Worm (Caenorhabditis elegans) whole organism, L2 larva: ENCODE data around the gene R07E5.4.
A peak's percentile ranks its signal among the peaks of the same experiment; 100 is the strongest.

Experiments
- C34F6.9 ChIP-seq: fragments of 150-350 bp; optimal IDR thresholded peaks from 2 replicates; lab custom pipeline; 2014; ENCODE audit warnings: missing biosample characterization, missing genetic modification characterization
- F13H6.1 ChIP-seq: sonication (generic microtip); optimal IDR thresholded peaks from 2 replicates; lab custom pipeline; 2016; ENCODE audit warnings: missing genetic modification characterization, missing compliant biosample characterization
- Y55F3AM.14 ChIP-seq: fragments of 200-800 bp; sonication (Bioruptor generic); optimal IDR thresholded peaks from 2 replicates; lab custom pipeline; 2018; ENCODE audit warnings: mild to moderate bottlenecking, missing genetic modification characterization, missing compliant biosample characterization
- alr-1 ChIP-seq: fragments of 150-350 bp; optimal IDR thresholded peaks from 2 replicates; lab custom pipeline; 2014; ENCODE audit warnings: missing biosample characterization, missing genetic modification characterization
- aly-2 ChIP-seq: fragments of 150-350 bp; optimal IDR thresholded peaks from 2 replicates; lab custom pipeline; 2014; ENCODE audit warnings: missing biosample characterization, missing genetic modification characterization
- ama-1 ChIP-seq: fragments of 150-350 bp; optimal IDR thresholded peaks from 2 replicates; lab custom pipeline; 2018; ENCODE audit warnings: inconsistent platforms
- blmp-1 ChIP-seq: sonication (generic microtip); optimal IDR thresholded peaks from 2 replicates; lab custom pipeline; 2017; ENCODE audit warnings: missing genetic modification characterization, mild to moderate bottlenecking, missing compliant biosample characterization, antibody characterized with exemption, moderate library complexity; ENCODE audit not compliant: insufficient read depth
- ceh-16 ChIP-seq: fragments of 150-350 bp; optimal IDR thresholded peaks from 2 replicates; lab custom pipeline; 2014; ENCODE audit warnings: missing biosample characterization, missing genetic modification characterization
- crh-2 ChIP-seq: sonication (generic microtip); optimal IDR thresholded peaks from 2 replicates; lab custom pipeline; 2017; ENCODE audit warnings: missing biosample characterization, missing genetic modification characterization
- dmd-4 ChIP-seq: sonication (generic microtip); optimal IDR thresholded peaks from 2 replicates; lab custom pipeline; 2017; ENCODE audit warnings: missing biosample characterization, missing genetic modification characterization
- egl-27 ChIP-seq: sonication (generic microtip); optimal IDR thresholded peaks from 3 replicates; lab custom pipeline; 2017; ENCODE audit warnings: missing biosample characterization, missing genetic modification reagents, missing genetic modification characterization
- elt-1 ChIP-seq: fragments of 150-350 bp; optimal IDR thresholded peaks from 2 replicates; lab custom pipeline; 2014; ENCODE audit warnings: missing biosample characterization, missing genetic modification characterization
- lin-13 ChIP-seq: fragments of 150-350 bp; optimal IDR thresholded peaks from 2 replicates; lab custom pipeline; 2014; ENCODE audit warnings: missing biosample characterization, missing genetic modification reagents, missing genetic modification characterization
- lin-39 ChIP-seq: fragments of 150-350 bp; optimal IDR thresholded peaks from 2 replicates; lab custom pipeline; 2014; ENCODE audit warnings: missing biosample characterization, missing genetic modification reagents, missing genetic modification characterization
- lsy-2 ChIP-seq, 2 experiments: fragments of 150-350 bp in 1 of 2; sonication (generic microtip) in 1 of 2; optimal IDR thresholded peaks; 2 replicates each; lab custom pipeline; 2014 to 2017; ENCODE audit warnings: missing biosample characterization in 2 of 2, missing genetic modification characterization in 2 of 2
- mab-5 ChIP-seq: fragments of 150-350 bp; optimal IDR thresholded peaks from 2 replicates; lab custom pipeline; 2014; ENCODE audit warnings: missing biosample characterization, missing genetic modification characterization
- mbf-1 ChIP-seq: sonication (generic microtip); optimal IDR thresholded peaks from 2 replicates; lab custom pipeline; 2017; ENCODE audit warnings: missing biosample characterization, missing genetic modification characterization
- mdl-1 ChIP-seq, 2 experiments: fragments of 150-350 bp in 1 of 2; sonication (generic microtip) in 1 of 2; optimal IDR thresholded peaks; 2 replicates each; lab custom pipeline; 2017; ENCODE audit warnings: missing biosample characterization in 2 of 2, missing genetic modification characterization in 2 of 2
- nhr-11 ChIP-seq: fragments of 150-350 bp; optimal IDR thresholded peaks from 2 replicates; lab custom pipeline; 2014; ENCODE audit warnings: missing biosample characterization, missing genetic modification characterization
- nhr-12 ChIP-seq: fragments of 150-350 bp; optimal IDR thresholded peaks from 2 replicates; lab custom pipeline; 2014; ENCODE audit warnings: missing biosample characterization, missing genetic modification characterization
- nhr-129 ChIP-seq: fragments of 150-350 bp; optimal IDR thresholded peaks from 2 replicates; lab custom pipeline; 2014; ENCODE audit warnings: missing biosample characterization, missing genetic modification characterization
- nhr-23 ChIP-seq: fragments of 150-350 bp; optimal IDR thresholded peaks from 2 replicates; lab custom pipeline; 2014; ENCODE audit warnings: missing biosample characterization, missing genetic modification reagents, missing genetic modification characterization
- nhr-237 ChIP-seq: fragments of 150-350 bp; optimal IDR thresholded peaks from 2 replicates; lab custom pipeline; 2014; ENCODE audit warnings: missing biosample characterization, missing genetic modification characterization
- nhr-25 ChIP-seq: fragments of 150-350 bp; sonication (generic microtip); optimal IDR thresholded peaks from 3 replicates; lab custom pipeline; 2014; ENCODE audit warnings: missing biosample characterization, missing genetic modification characterization
- nhr-6 ChIP-seq: fragments of 150-350 bp; optimal IDR thresholded peaks from 2 replicates; lab custom pipeline; 2014; ENCODE audit warnings: missing biosample characterization, missing genetic modification characterization
- nhr-77 ChIP-seq: fragments of 150-350 bp; optimal IDR thresholded peaks from 2 replicates; lab custom pipeline; 2014; ENCODE audit warnings: missing biosample characterization, missing genetic modification characterization
- peb-1 ChIP-seq: fragments of 150-350 bp; optimal IDR thresholded peaks from 2 replicates; lab custom pipeline; 2014; ENCODE audit warnings: missing biosample characterization, missing genetic modification characterization
- sma-3 ChIP-seq: sonication (generic microtip); optimal IDR thresholded peaks from 2 replicates; lab custom pipeline; 2016; ENCODE audit warnings: missing genetic modification reagents, missing genetic modification characterization, missing compliant biosample characterization
- sma-9 ChIP-seq, 2 experiments: fragments of 150-350 bp in 1 of 2; sonication (generic microtip) in 1 of 2; optimal IDR thresholded peaks; 2 replicates each; lab custom pipeline; 2014 to 2016; ENCODE audit warnings: missing genetic modification characterization in 2 of 2, mild to moderate bottlenecking in 1 of 2, missing biosample characterization in 1 of 2, missing compliant biosample characterization in 1 of 2, missing genetic modification reagents in 1 of 2, moderate library complexity in 1 of 2
- unc-39 ChIP-seq: fragments of 150-350 bp; optimal IDR thresholded peaks from 2 replicates; lab custom pipeline; 2014; ENCODE audit warnings: missing biosample characterization, missing genetic modification characterization
- unc-55 ChIP-seq: fragments of 150-350 bp; sonication (generic microtip); optimal IDR thresholded peaks from 3 replicates; lab custom pipeline; 2014; ENCODE audit warnings: missing biosample characterization, missing genetic modification reagents, missing genetic modification characterization
- unc-62 ChIP-seq: fragments of 150-350 bp; optimal IDR thresholded peaks from 2 replicates; lab custom pipeline; 2014; ENCODE audit warnings: missing biosample characterization, missing genetic modification reagents, missing genetic modification characterization
- zag-1 ChIP-seq: fragments of 150-350 bp; optimal IDR thresholded peaks from 2 replicates; lab custom pipeline; 2014; ENCODE audit warnings: missing biosample characterization, missing genetic modification characterization
- ztf-11 ChIP-seq: sonication (generic microtip); optimal IDR thresholded peaks from 2 replicates; lab custom pipeline; 2017; ENCODE audit warnings: missing biosample characterization, missing genetic modification characterization
- ztf-4 ChIP-seq: fragments of 150-350 bp; optimal IDR thresholded peaks from 2 replicates; lab custom pipeline; 2014; ENCODE audit warnings: missing biosample characterization, missing genetic modification characterization

Gene R07E5.4

DNA sequence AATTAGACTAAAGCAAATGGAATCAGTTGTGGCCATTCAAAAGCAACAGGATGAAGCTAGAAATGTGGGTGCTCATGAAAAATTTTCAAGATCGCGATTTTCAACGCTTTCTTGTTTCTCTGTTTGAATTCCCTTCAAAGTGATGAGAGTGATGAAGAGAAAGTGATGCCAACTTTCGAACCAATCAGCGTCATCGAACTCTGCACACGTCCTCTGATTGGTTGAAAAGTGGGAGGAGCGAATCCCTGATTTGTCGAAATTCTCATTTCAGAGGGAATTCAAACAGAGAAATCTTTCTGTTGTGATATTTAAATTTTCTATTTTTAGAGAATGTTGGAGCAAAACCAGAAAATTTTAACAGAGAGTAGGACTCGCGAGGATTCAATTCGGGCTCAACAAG, 12.5 kb upstream of the R07E5.4 start:
- TF ChIP-seq nhr-25 (no peak), ceh-16 (no peak), sma-3 (GFP tag; lab: Kevin White, UChicago) (no peak), alr-1 (tag; lab: Kevin White, UChicago) (no peak), lin-13 (GFP tag; lab: Kevin White, UChicago) (no peak), zag-1 (no peak), nhr-6 (tag; lab: Kevin White, UChicago) (no peak), Y55F3AM.14 (no peak), ztf-11 (tag; lab: Kevin White, UChicago) (no peak), mbf-1 (tag; lab: Kevin White, UChicago) (no peak), aly-2 (tag; lab: Kevin White, UChicago) (no peak), nhr-129 (tag; lab: Kevin White, UChicago) (no peak), dmd-4 (tag; lab: Kevin White, UChicago) (no peak)

DNA sequence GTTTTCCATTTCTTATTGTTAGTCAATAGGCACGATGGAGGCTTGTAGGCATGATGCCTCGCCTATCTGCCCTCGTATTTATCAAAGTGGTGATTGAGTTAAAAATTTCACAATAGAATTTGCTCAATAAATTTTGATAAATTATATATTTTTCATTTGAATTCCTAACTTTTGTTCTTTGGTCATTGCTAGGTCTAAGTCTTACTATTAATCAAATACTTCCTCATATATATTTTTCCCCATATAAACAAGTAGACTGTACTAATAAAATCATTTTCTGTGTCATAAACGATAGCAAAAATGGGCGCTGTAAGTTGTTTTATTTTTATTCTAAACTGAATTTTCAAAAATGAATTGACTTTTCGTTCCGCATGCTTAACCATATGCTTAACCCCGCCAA, 10.1 kb upstream of the R07E5.4 start, which contains the start of gene pals-28:
pals-28 (plus strand) TSS at position 301 of the 400 bp plus-strand sequence.
- no peak for TF ChIP-seq mbf-1 (tag; lab: Kevin White, UChicago)
- TF ChIP-seq mab-5 (tag; lab: Kevin White, UChicago), result no peak
- no peak for TF ChIP-seq Y55F3AM.14
- TF ChIP-seq lsy-2 (tag; optimal IDR thresholded peaks at IDR 0.05; lab: Kevin White, UChicago), result no peak
- TF ChIP-seq nhr-77 (tag; lab: Kevin White, UChicago), result no peak
- no peak for TF ChIP-seq egl-27 (tag; lab: Kevin White, UChicago)
- TF ChIP-seq unc-62 (GFP tag; lab: Kevin White, UChicago), result no peak
- no peak for TF ChIP-seq lin-39
- TF ChIP-seq, all 48 proteins: peak for 0

DNA sequence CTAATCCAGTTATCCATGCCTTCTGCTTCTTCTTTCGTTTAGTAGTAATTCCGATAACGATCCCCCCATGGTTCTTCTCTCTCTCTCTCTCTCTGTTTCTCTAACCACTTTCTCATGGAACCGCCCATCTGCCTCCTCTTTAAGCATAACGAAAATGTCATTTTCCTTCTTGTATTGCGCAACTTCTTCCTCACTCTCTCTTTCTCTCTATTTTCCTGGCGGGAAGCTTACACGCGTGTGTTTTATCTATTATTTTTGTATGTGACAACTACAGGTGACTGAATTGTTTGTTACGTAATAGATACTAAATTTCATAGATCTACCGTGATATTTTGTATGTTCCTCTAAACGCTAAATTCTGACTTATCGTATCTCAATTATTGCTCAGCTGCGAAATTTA, 4.2 kb upstream of the R07E5.4 start:
- TF ChIP-seq nhr-12, result no peak
- TF ChIP-seq ama-1 (lab: Kevin White, UChicago), result no peak
- TF ChIP-seq alr-1 (tag; lab: Kevin White, UChicago), result no peak
- TF ChIP-seq unc-62 (GFP tag; lab: Kevin White, UChicago), result no peak
- no peak for TF ChIP-seq ztf-4
- no peak for TF ChIP-seq F13H6.1 (tag; lab: Kevin White, UChicago)
- TF ChIP-seq unc-39 (tag; lab: Kevin White, UChicago), result no peak
- no peak for TF ChIP-seq peb-1
- no peak for TF ChIP-seq ztf-11 (tag; lab: Kevin White, UChicago)
- TF ChIP-seq sma-9 (GFP tag; optimal IDR thresholded peaks at IDR 0.05; lab: Kevin White, UChicago), result no peak
- no peak for TF ChIP-seq sma-9 (tag; optimal IDR thresholded peaks at IDR 0.05; lab: Kevin White, UChicago)
- no peak for TF ChIP-seq mab-5 (tag; lab: Kevin White, UChicago)
- TF ChIP-seq mdl-1 (tag; optimal IDR thresholded peaks at IDR 0.05; lab: Kevin White, UChicago), result no peak
- TF ChIP-seq, all 48 proteins: peak for 0

DNA sequence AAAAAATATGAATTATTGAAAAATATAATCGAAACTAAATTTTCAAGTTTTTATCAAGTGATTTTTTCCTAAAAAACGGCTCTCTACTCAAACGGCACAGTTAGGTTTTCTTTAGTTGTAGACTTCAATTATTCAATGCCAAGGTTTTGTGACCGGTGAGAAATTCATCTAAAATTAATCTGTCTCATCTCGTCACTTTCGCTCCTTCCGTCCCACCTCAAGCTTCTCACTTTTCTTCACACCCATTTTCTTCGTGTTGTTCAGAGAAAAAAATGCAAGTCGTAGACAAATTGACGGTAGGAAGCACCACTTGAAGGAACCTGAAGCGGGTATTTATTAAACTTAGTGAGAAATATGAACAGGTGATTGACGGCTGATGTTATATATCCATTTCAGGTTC, 3.3 kb upstream of the R07E5.4 start:
- TF ChIP-seq alr-1 (tag; lab: Kevin White, UChicago), result no peak
- TF ChIP-seq blmp-1 (tag; lab: Kevin White, UChicago), result peak; percentile 66

DNA sequence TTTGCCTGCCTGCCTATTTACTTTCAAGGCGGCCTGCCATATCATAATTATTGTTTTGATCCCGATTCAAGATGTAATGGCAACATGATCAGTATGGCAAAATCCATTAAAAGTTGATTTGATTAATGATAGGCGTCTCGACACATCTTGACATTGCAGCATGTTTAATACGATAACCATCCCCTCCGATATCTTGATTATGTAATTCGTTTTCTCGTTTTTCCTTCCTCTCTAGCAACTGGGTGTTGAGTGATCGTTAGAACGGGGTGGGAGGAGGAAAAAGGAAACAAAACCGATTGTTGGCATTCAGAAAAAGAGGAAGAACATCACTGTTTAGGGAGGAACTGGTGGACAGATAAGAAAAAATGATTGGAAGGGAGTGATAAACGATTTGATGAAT, 2.7 kb upstream of the R07E5.4 start:
- TF ChIP-seq ceh-16 (peak; percentile 12), egl-27 (tag; lab: Kevin White, UChicago) (no peak)

DNA sequence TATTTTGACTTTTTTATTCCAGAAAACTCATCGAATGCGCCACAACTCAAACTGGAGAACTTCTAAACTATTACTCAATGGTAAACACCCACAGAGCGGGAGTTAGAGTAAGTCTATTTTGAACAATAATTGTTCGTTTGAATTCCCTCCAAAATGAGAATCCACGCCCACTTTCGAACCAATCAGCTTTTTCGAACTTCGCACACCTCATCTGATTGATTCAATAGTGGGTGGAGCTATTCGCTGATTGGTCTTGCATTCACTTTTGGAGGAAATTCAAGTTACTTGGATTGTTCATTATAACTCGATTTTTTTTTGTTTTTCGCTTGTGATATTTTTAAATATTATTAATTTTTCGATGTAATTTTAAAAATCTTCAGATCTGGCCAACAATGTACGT, 1.3 kb downstream of the R07E5.4 start:
- no peak for TF ChIP-seq nhr-23 (tag; lab: Kevin White, UChicago)
- TF ChIP-seq nhr-237 (tag; lab: Kevin White, UChicago), result no peak
- no peak for TF ChIP-seq lsy-2 (tag; optimal IDR thresholded peaks at IDR 0.05; lab: Kevin White, UChicago)
- TF ChIP-seq peb-1, result no peak
- TF ChIP-seq unc-55, result no peak
- TF ChIP-seq F13H6.1 (tag; lab: Kevin White, UChicago), result no peak
- TF ChIP-seq sma-3 (GFP tag; lab: Kevin White, UChicago), result no peak
- no peak for TF ChIP-seq nhr-6 (tag; lab: Kevin White, UChicago)
- TF ChIP-seq mbf-1 (tag; lab: Kevin White, UChicago), result no peak
- no peak for TF ChIP-seq elt-1 (tag; lab: Kevin White, UChicago)
- no peak for TF ChIP-seq nhr-12
- TF ChIP-seq nhr-11 (tag; lab: Kevin White, UChicago), result no peak
- TF ChIP-seq ceh-16, result no peak
- no peak for TF ChIP-seq unc-39 (tag; lab: Kevin White, UChicago)
- TF ChIP-seq aly-2 (tag; lab: Kevin White, UChicago), result no peak
- TF ChIP-seq crh-2 (tag; lab: Kevin White, UChicago), result no peak
- TF ChIP-seq mab-5 (tag; lab: Kevin White, UChicago), result no peak
- TF ChIP-seq C34F6.9 (tag; lab: Kevin White, UChicago), result no peak
- no peak for TF ChIP-seq egl-27 (tag; lab: Kevin White, UChicago)
